Fruit fly (Drosophila melanogaster) whole organism, embryonic: ENCODE measurements around the gene CG13359.
A peak's percentile ranks its signal among the peaks of the same experiment; 100 is the strongest.

Experiments
- Asciz ChIP-seq: fragments of 200-800 bp; sonication (Bioruptor generic); optimal IDR thresholded peaks from 2 replicates; lab custom pipeline; 2017; ENCODE audit warnings: missing biosample characterization, mild to moderate bottlenecking, missing genetic modification characterization, missing genetic modification reagents
- CG10462 ChIP-seq: fragments of 200-800 bp; sonication (Bioruptor generic); optimal IDR thresholded peaks from 2 replicates; lab custom pipeline; 2016; ENCODE audit warnings: missing biosample characterization, missing genetic modification characterization
- CG10979 ChIP-seq: fragments of 200-800 bp; sonication (Bioruptor generic); optimal IDR thresholded peaks from 2 replicates; lab custom pipeline; 2018; ENCODE audit warnings: missing biosample characterization, mild to moderate bottlenecking, missing genetic modification characterization, moderate library complexity
- CG11247 ChIP-seq: fragments of 200-800 bp; sonication (Bioruptor generic); IDR thresholded peaks from 2 replicates; pipeline ENCODE4 v1.3.6; 2022; ENCODE audit warnings: missing biosample characterization, missing genetic modification characterization
- CG11456 ChIP-seq: fragments of 200-800 bp; sonication (Bioruptor generic); IDR thresholded peaks from 3 replicates; pipeline ENCODE4 v1.3.6; 2022; ENCODE audit warnings: missing biosample characterization, missing genetic modification characterization
- CG11696 ChIP-seq: fragments of 200-800 bp; sonication (Bioruptor generic); IDR thresholded peaks from 2 replicates; pipeline ENCODE4 v1.3.6; 2022; ENCODE audit warnings: missing biosample characterization, missing genetic modification characterization
- CG14441 ChIP-seq: fragments of 200-800 bp; sonication (Bioruptor generic); IDR thresholded peaks from 2 replicates; pipeline ENCODE4 v1.3.6; 2022; ENCODE audit warnings: missing biosample characterization, missing genetic modification characterization
- CG14860 ChIP-seq: fragments of 200-800 bp; sonication (Bioruptor generic); IDR thresholded peaks from 3 replicates; pipeline ENCODE4 v1.3.6; 2022; ENCODE audit warnings: missing biosample characterization, missing genetic modification characterization; ENCODE audit not compliant: partially characterized antibody
- CG17186 ChIP-seq: fragments of 200-800 bp; sonication (Bioruptor generic); optimal IDR thresholded peaks from 3 replicates; lab custom pipeline; 2017; ENCODE audit warnings: missing biosample characterization, missing genetic modification reagents, missing genetic modification characterization
- CG17385 ChIP-seq: fragments of 200-800 bp; sonication (Bioruptor generic); optimal IDR thresholded peaks from 3 replicates; lab custom pipeline; 2018; ENCODE audit warnings: missing biosample characterization, mild to moderate bottlenecking, missing genetic modification characterization
- CG31441 ChIP-seq: fragments of 200-800 bp; sonication (Bioruptor generic); IDR thresholded peaks from 2 replicates; pipeline ENCODE4 v1.3.6; 2022; ENCODE audit warnings: missing biosample characterization, missing genetic modification characterization
- CG3163 ChIP-seq: fragments of 200-800 bp; sonication (Bioruptor generic); optimal IDR thresholded peaks from 3 replicates; lab custom pipeline; 2016; ENCODE audit warnings: missing biosample characterization, missing genetic modification characterization
- CG3726 ChIP-seq: fragments of 200-800 bp; sonication (Bioruptor generic); IDR thresholded peaks from 3 replicates; pipeline ENCODE4, ENCODE4 v1.3.6; 2022; ENCODE audit warnings: missing biosample characterization, missing genetic modification characterization
- CG3995 ChIP-seq: fragments of 200-800 bp; sonication (Bioruptor generic); optimal IDR thresholded peaks from 3 replicates; lab custom pipeline; 2016; ENCODE audit warnings: missing biosample characterization, missing genetic modification characterization
- CG4360 ChIP-seq: fragments of 200-800 bp; sonication (Bioruptor generic); IDR thresholded peaks from 2 replicates; pipeline ENCODE4 v1.3.6; 2022; ENCODE audit warnings: missing biosample characterization, missing genetic modification characterization
- CG5245 ChIP-seq: fragments of 200-800 bp; sonication (Bioruptor generic); optimal IDR thresholded peaks from 3 replicates; lab custom pipeline; 2016; ENCODE audit warnings: missing biosample characterization, missing genetic modification characterization
- CG6689 ChIP-seq: fragments of 200-800 bp; sonication (Bioruptor generic); IDR thresholded peaks from 2 replicates; pipeline ENCODE4 v1.3.6; 2022; ENCODE audit warnings: missing biosample characterization, missing genetic modification characterization
- CG6765 ChIP-seq: fragments of 200-800 bp; sonication (Bioruptor generic); optimal IDR thresholded peaks from 3 replicates; lab custom pipeline; 2017; ENCODE audit warnings: missing biosample characterization, mild to moderate bottlenecking, missing genetic modification characterization
- CG8290 ChIP-seq, 3 experiments: fragments of 200-800 bp; sonication (Bioruptor generic); optimal IDR thresholded peaks; 2 replicates each; lab custom pipeline; 2016 to 2019; ENCODE audit warnings: missing biosample characterization in 3 of 3, missing genetic modification characterization in 3 of 3, mild to moderate bottlenecking in 2 of 3, moderate library complexity in 1 of 3
- CrebB ChIP-seq: fragments of 200-800 bp; sonication (Bioruptor generic); optimal IDR thresholded peaks from 3 replicates; lab custom pipeline; 2018; ENCODE audit warnings: missing biosample characterization, mild to moderate bottlenecking, missing genetic modification characterization
- E2f1 ChIP-seq: fragments of 200-800 bp; sonication (Bioruptor generic); IDR thresholded peaks from 2 replicates; pipeline ENCODE4 v1.3.6; 2022; ENCODE audit warnings: missing biosample characterization, missing genetic modification characterization
- Eip74EF ChIP-seq, 2 experiments: fragments of 200-800 bp in 1 of 2; fragments of >200 bp in 1 of 2; sonication (Bioruptor generic) in 1 of 2; optimal IDR thresholded peaks; 2 replicates each; lab custom pipeline; 2017 to 2019; ENCODE audit warnings: missing biosample characterization in 2 of 2, missing genetic modification characterization in 2 of 2, mild to moderate bottlenecking in 1 of 2, moderate library complexity in 1 of 2
- GATAe ChIP-seq: fragments of 200-800 bp; sonication (Bioruptor generic); conservative IDR thresholded peaks from 2 replicates; pipeline ENCODE4 v1.3.6; 2022; ENCODE audit warnings: missing biosample characterization, missing genetic modification characterization
- HHEX ChIP-seq: fragments of 200-800 bp; sonication (Bioruptor generic); optimal IDR thresholded peaks from 3 replicates; lab custom pipeline; 2017; ENCODE audit warnings: missing biosample characterization, mild to moderate bottlenecking, missing genetic modification characterization, missing genetic modification reagents
- MESR4 ChIP-seq: fragments of 200-800 bp; sonication (Bioruptor generic); optimal IDR thresholded peaks from 2 replicates; lab custom pipeline; 2018; ENCODE audit warnings: missing biosample characterization, mild to moderate bottlenecking, missing genetic modification characterization, moderate library complexity
- Spps ChIP-seq: fragments of 200-800 bp; sonication (Bioruptor generic); optimal IDR thresholded peaks from 2 replicates; lab custom pipeline; 2018; ENCODE audit warnings: missing biosample characterization, mild to moderate bottlenecking, missing genetic modification characterization
- Taf1 ChIP-seq: fragments of 200-800 bp; sonication (Bioruptor generic); IDR thresholded peaks from 2 replicates; pipeline ENCODE4 v1.3.6; 2022; ENCODE audit warnings: missing biosample characterization, missing genetic modification characterization
- Xrp1 ChIP-seq: fragments of 200-800 bp; sonication (Bioruptor generic); IDR thresholded peaks from 2 replicates; pipeline ENCODE4 v1.3.6; 2022; ENCODE audit warnings: missing biosample characterization, missing genetic modification characterization
- amos ChIP-seq: fragments of 200-800 bp; sonication (Bioruptor generic); IDR thresholded peaks from 2 replicates; pipeline ENCODE4 v1.3.6; 2022; ENCODE audit warnings: missing biosample characterization, missing genetic modification characterization; ENCODE audit not compliant: partially characterized antibody
- aop ChIP-seq: fragments of 200-800 bp; sonication (Bioruptor generic); IDR thresholded peaks from 2 replicates; pipeline ENCODE4 v1.3.6; 2022; ENCODE audit warnings: missing biosample characterization, missing genetic modification characterization
- az2 ChIP-seq: fragments of 200-800 bp; sonication (Bioruptor generic); optimal IDR thresholded peaks from 3 replicates; lab custom pipeline; 2016; ENCODE audit warnings: missing biosample characterization, missing genetic modification characterization
- bab2 ChIP-seq: fragments of 200-800 bp; sonication (Bioruptor generic); optimal IDR thresholded peaks from 2 replicates; lab custom pipeline; 2016; ENCODE audit warnings: missing biosample characterization, missing genetic modification characterization
- bcd ChIP-seq: fragments of 200-800 bp; sonication (Bioruptor generic); optimal IDR thresholded peaks from 2 replicates; lab custom pipeline; 2017; ENCODE audit warnings: missing biosample characterization, mild to moderate bottlenecking, missing genetic modification characterization
- dmrt99B ChIP-seq: fragments of 200-800 bp; sonication (Bioruptor generic); optimal IDR thresholded peaks from 2 replicates; lab custom pipeline; 2018; ENCODE audit warnings: missing biosample characterization, mild to moderate bottlenecking, missing genetic modification characterization, moderate library complexity
- fd3F ChIP-seq: fragments of 200-800 bp; sonication (Bioruptor generic); optimal IDR thresholded peaks from 2 replicates; lab custom pipeline; 2018; ENCODE audit warnings: missing biosample characterization, mild to moderate bottlenecking, missing genetic modification characterization, moderate library complexity
- gce ChIP-seq: fragments of 200-800 bp; sonication (Bioruptor generic); IDR thresholded peaks from 3 replicates; pipeline ENCODE4 v1.3.6; 2022; ENCODE audit warnings: missing biosample characterization, missing genetic modification characterization
- gro ChIP-seq: fragments of 200-800 bp; sonication (Bioruptor generic); optimal IDR thresholded peaks from 2 replicates; lab custom pipeline; 2016; ENCODE audit warnings: missing biosample characterization, missing genetic modification characterization
- gt ChIP-seq: fragments of 200-800 bp; sonication (Bioruptor generic); IDR thresholded peaks from 2 replicates; pipeline ENCODE4 v1.3.6; 2022; ENCODE audit warnings: missing biosample characterization, missing genetic modification characterization
- hbn ChIP-seq: fragments of 200-800 bp; sonication (Bioruptor generic); IDR thresholded peaks from 2 replicates; pipeline ENCODE4 v1.3.6; 2022; ENCODE audit warnings: missing biosample characterization, missing genetic modification characterization; ENCODE audit not compliant: partially characterized antibody
- hkb ChIP-seq, 2 experiments: fragments of 200-800 bp in 1 of 2; fragments of >200 bp in 1 of 2; sonication (Bioruptor generic) in 1 of 2; IDR thresholded peaks in 1 of 2; optimal IDR thresholded peaks in 1 of 2; 2 replicates each; pipeline versions ENCODE4 v1.3.6 to Lab custom; 2017 to 2022; ENCODE audit warnings: missing biosample characterization in 1 of 2, missing genetic modification characterization in 1 of 2
- jigr1 ChIP-seq: fragments of 200-800 bp; sonication (Bioruptor generic); IDR thresholded peaks from 3 replicates; pipeline ENCODE4 v1.3.6; 2022; ENCODE audit warnings: missing biosample characterization, missing genetic modification characterization
- luna ChIP-seq: fragments of 200-800 bp; sonication (Bioruptor generic); optimal IDR thresholded peaks from 2 replicates; lab custom pipeline; 2016; ENCODE audit warnings: missing biosample characterization, missing genetic modification characterization
- peb ChIP-seq: fragments of 200-800 bp; sonication (Bioruptor generic); IDR thresholded peaks from 2 replicates; pipeline ENCODE4 v1.3.6; 2022; ENCODE audit warnings: missing biosample characterization, missing genetic modification characterization
- sd ChIP-seq: fragments of 200-800 bp; sonication (Bioruptor generic); optimal IDR thresholded peaks from 3 replicates; lab custom pipeline; 2018; ENCODE audit warnings: missing biosample characterization, mild to moderate bottlenecking, missing genetic modification characterization, moderate library complexity
- slbo ChIP-seq: fragments of 200-800 bp; sonication (Bioruptor generic); IDR thresholded peaks from 2 replicates; pipeline ENCODE4 v1.3.6; 2022; ENCODE audit warnings: missing biosample characterization, missing genetic modification characterization
- slou ChIP-seq: fragments of 200-800 bp; sonication (Bioruptor generic); optimal IDR thresholded peaks from 3 replicates; lab custom pipeline; 2016; ENCODE audit warnings: missing biosample characterization, missing genetic modification characterization
- slp2 ChIP-seq: fragments of 200-800 bp; sonication (Bioruptor generic); optimal IDR thresholded peaks from 2 replicates; lab custom pipeline; 2016; ENCODE audit warnings: missing biosample characterization, missing genetic modification characterization
- trem ChIP-seq: fragments of 200-800 bp; optimal IDR thresholded peaks from 3 replicates; lab custom pipeline; 2019; ENCODE audit warnings: missing biosample characterization, mild to moderate bottlenecking, missing genetic modification characterization, moderate library complexity
- tup ChIP-seq: fragments of 200-800 bp; sonication (Bioruptor generic); optimal IDR thresholded peaks from 2 replicates; lab custom pipeline; 2016; ENCODE audit warnings: missing biosample characterization, mild to moderate bottlenecking, missing genetic modification characterization, moderate library complexity
- vfl ChIP-seq: fragments of 200-800 bp; sonication (Bioruptor generic); optimal IDR thresholded peaks from 2 replicates; lab custom pipeline; 2016; ENCODE audit warnings: missing biosample characterization, missing genetic modification characterization

The CG13359 gene

DNA sequence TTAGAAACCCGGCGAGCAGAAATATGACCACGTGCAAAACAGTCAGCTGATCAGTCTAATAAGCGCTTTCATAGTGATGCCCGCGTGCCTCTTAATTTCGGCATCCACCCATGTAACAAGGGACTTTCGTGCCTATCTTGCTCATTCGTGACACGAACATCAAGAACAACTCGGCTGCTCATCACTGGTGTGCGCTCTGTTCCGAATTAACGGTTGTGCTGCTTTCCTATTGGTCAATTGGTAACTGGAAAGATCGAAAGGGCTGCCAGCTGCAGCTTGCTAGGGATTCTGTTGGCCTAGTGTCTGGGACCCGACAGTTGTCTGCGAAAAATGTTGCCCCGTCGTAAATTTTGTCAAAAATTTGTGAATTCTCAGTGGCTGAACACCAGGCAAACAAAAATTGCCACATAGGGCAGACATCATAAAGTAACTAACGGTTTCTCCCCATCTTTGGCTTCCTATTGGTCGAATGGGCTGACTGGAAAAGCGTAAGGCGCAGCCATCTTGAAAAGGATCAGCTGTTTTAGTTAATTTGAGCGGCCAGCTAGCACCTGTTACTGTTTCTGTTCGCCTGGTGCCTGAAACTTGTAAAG is 6.8 kb downstream of the CG13359 start (continued):
- TF ChIP-seq slp2 (GFP tag; lab: Kevin White, UChicago) (no peak), gce (no peak), luna (GFP tag; lab: Kevin White, UChicago) (no peak), CG5245 (GFP tag; lab: Kevin White, UChicago) (no peak), GATAe (GFP tag; lab: Robert Waterston, UW) (no peak), gro (no peak), slou (GFP tag; lab: Kevin White, UChicago) (no peak), CG3726 (GFP tag; lab: Robert Waterston, UW) (no peak), CG3163 (GFP tag; lab: Kevin White, UChicago) (no peak), CG10462 (GFP tag; lab: Kevin White, UChicago) (peak; percentile 89), az2 (GFP tag; lab: Kevin White, UChicago) (no peak), CG10979 (tag; lab: Kevin White, UChicago) (peak; percentile 6), Taf1 (GFP tag; lab: Robert Waterston, UW) (no peak), fd3F (GFP tag; lab: Kevin White, UChicago) (no peak), trem (peak; percentile 23), CG3995 (GFP tag; lab: Kevin White, UChicago) (no peak), CG14441 (GFP tag; lab: Robert Waterston, UW) (no peak), CG17385 (GFP tag; lab: Kevin White, UChicago) (no peak), bab2 (GFP tag; lab: Kevin White, UChicago) (no peak), Spps (tag; lab: Kevin White, UChicago) (no peak), tup (GFP tag; lab: Kevin White, UChicago) (no peak), CG6765 (GFP tag; lab: Kevin White, UChicago) (no peak), slbo (GFP tag; lab: Robert Waterston, UW) (peak; percentile 43; the same call in 1 of the 2 replicates), bcd (no peak), CG31441 (no peak), Asciz (GFP tag; lab: Kevin White, UChicago) (no peak), aop (no peak), MESR4 (GFP tag; lab: Kevin White, UChicago) (peak; percentile 11), CG8290 (GFP tag; optimal IDR thresholded peaks at IDR 0.05; lab: Kevin White, UChicago) (no peak), CG8290 (tag; optimal IDR thresholded peaks at IDR 0.05; lab: Kevin White, UChicago) (peak in 1 of 2 experiments; percentile 79), Eip74EF (GFP tag; optimal IDR thresholded peaks at IDR 0.05; lab: Kevin White, UChicago) (no peak), CG11456 (GFP tag; lab: Robert Waterston, UW) (peak; percentile 61; the same call in 1 of the 3 replicates), E2f1 (GFP tag; lab: Robert Waterston, UW) (no peak), hbn (GFP tag; lab: Robert Waterston, UW) (peak; percentile 99), vfl (peak; percentile 17), dmrt99B (tag; lab: Kevin White, UChicago) (no peak), CrebB (no peak), amos (peak; percentile 95), hkb (optimal IDR thresholded peaks at IDR 0.05; lab: Kevin White, UChicago) (no peak), hkb (GFP tag; IDR thresholded peaks at IDR 0.05; lab: Robert Waterston, UW) (no peak), CG11696 (GFP tag; lab: Robert Waterston, UW) (no peak), CG14860 (peak; percentile 93), CG17186 (GFP tag; lab: Kevin White, UChicago) (no peak), CG4360 (GFP tag; lab: Robert Waterston, UW) (no peak), peb (no peak), sd (tag; lab: Kevin White, UChicago) (peak; percentile 75), gt (GFP tag; lab: Robert Waterston, UW) (no peak), CG6689 (GFP tag; lab: Robert Waterston, UW) (no peak), CG11247 (GFP tag; lab: Robert Waterston, UW) (no peak), jigr1 (GFP tag; lab: Robert Waterston, UW) (no peak), HHEX (no peak), Xrp1 (peak; percentile 52; the same call in 1 of the 2 replicates)
